Worm (Caenorhabditis elegans): ENCODE results near the gene nstp-10.

DNA sequence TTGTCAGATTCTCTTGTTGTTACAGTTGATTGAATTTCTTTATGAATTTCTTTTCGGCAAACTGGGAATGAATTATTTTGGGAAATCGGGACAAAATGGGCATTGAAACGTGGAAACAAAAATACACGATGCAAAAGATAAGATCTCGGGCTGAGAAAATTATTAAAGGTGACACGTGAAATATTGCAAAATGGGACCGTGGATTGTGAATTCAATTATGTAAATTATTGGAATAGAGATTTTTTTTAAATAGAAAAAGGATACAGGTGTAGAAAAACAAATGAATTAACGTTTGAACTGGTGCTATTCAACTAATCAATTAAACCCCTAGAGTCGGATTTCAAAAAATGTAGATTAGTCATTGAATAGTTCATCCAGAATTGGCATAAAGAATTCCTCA is 19.1 kb upstream of the nstp-10 start, which contains the start of gene F25B3.4:
- TF ChIP-seq lin-39 (tag; optimal IDR thresholded peaks at IDR 0.05) (no peak), madf-5 (GFP tag; IDR thresholded peaks at IDR 0.05) (no peak), mdl-1 (tag; optimal IDR thresholded peaks at IDR 0.05) (no peak), ZK546.5 (tag; optimal IDR thresholded peaks at IDR 0.05) (no peak), ceh-28 (tag; optimal IDR thresholded peaks at IDR 0.05) (no peak), vab-7 (GFP tag; IDR thresholded peaks at IDR 0.05) (no peak)

Data from whole organism, L4 larva.